Worm (Caenorhabditis elegans): ENCODE results near the gene skr-15.

- no peak for TF ChIP-seq lin-39 (tag; optimal IDR thresholded peaks at IDR 0.05)
- no peak for TF ChIP-seq jun-1 (tag; optimal IDR thresholded peaks at IDR 0.05)
- no peak for TF ChIP-seq mdl-1 (tag; optimal IDR thresholded peaks at IDR 0.05)
- TF ChIP-seq unc-62 (GFP tag; optimal IDR thresholded peaks at IDR 0.05), result no peak
- no peak for TF ChIP-seq ceh-82 (tag; optimal IDR thresholded peaks at IDR 0.05)
- TF ChIP-seq ama-1 (optimal IDR thresholded peaks at IDR 0.05), result no peak
- TF ChIP-seq unc-39 (tag; optimal IDR thresholded peaks at IDR 0.05), result no peak
- no peak for TF ChIP-seq pha-4 (tag; optimal IDR thresholded peaks at IDR 0.05)
- no peak for TF ChIP-seq nhr-12 (tag; optimal IDR thresholded peaks at IDR 0.05)
- TF ChIP-seq nhr-77 (tag; optimal IDR thresholded peaks at IDR 0.05), result no peak
- TF ChIP-seq elt-3 (tag; optimal IDR thresholded peaks at IDR 0.05), result no peak
- no peak for TF ChIP-seq ZK546.5 (tag; optimal IDR thresholded peaks at IDR 0.05)
These were observed 28.6 kb upstream of the skr-15 start, which contains the start of gene Y8A9A.2 for ce11 chrII:3795323-3795722.
